Fruit fly (Drosophila melanogaster) whole organism, prepupa: ENCODE measurements around the gene CG10650.
A peak's percentile ranks its signal among the peaks of the same experiment; 100 is the strongest.

Source experiments
- Blimp-1 ChIP-seq: fragments of 200-800 bp; sonication (Bioruptor generic); optimal IDR thresholded peaks from 3 replicates; lab custom pipeline; 2017; ENCODE audit warnings: missing biosample characterization, missing genetic modification characterization, mild to moderate bottlenecking, moderate library complexity, missing genetic modification reagents
- CG10631 ChIP-seq: fragments of 200-800 bp; sonication (Bioruptor generic); optimal IDR thresholded peaks from 2 replicates; lab custom pipeline; 2016; ENCODE audit warnings: missing biosample characterization, missing genetic modification characterization
- CG10669 ChIP-seq: fragments of 200-800 bp; sonication (Bioruptor generic); optimal IDR thresholded peaks from 3 replicates; lab custom pipeline; 2018; ENCODE audit warnings: missing biosample characterization, mild to moderate bottlenecking, missing genetic modification characterization, moderate library complexity
- CG11762 ChIP-seq: fragments of 200-800 bp; sonication (Bioruptor generic); optimal IDR thresholded peaks from 3 replicates; lab custom pipeline; 2016; ENCODE audit warnings: missing biosample characterization, missing genetic modification characterization; ENCODE audit not compliant: insufficient read depth
- CG11902 ChIP-seq: fragments of 200-800 bp; sonication (Bioruptor generic); optimal IDR thresholded peaks from 3 replicates; lab custom pipeline; 2016; ENCODE audit warnings: missing biosample characterization, missing genetic modification characterization
- CG15336 ChIP-seq: fragments of 200-800 bp; sonication (Bioruptor generic); IDR thresholded peaks from 2 replicates; pipeline ENCODE4 v1.3.6; 2022; ENCODE audit warnings: missing biosample characterization, missing genetic modification characterization
- CG1621 ChIP-seq: fragments of 200-800 bp; sonication (Bioruptor generic); optimal IDR thresholded peaks from 3 replicates; lab custom pipeline; 2018; ENCODE audit warnings: missing biosample characterization, mild to moderate bottlenecking, missing genetic modification characterization
- CG16779 ChIP-seq: fragments of 200-800 bp; sonication (Bioruptor generic); optimal IDR thresholded peaks from 3 replicates; lab custom pipeline; 2017; ENCODE audit warnings: missing biosample characterization, mild to moderate bottlenecking, missing genetic modification characterization
- CG3032 ChIP-seq: fragments of 200-800 bp; optimal IDR thresholded peaks from 2 replicates; lab custom pipeline; 2019; ENCODE audit warnings: missing biosample characterization, mild to moderate bottlenecking, missing genetic modification characterization, moderate library complexity
- CG31627 ChIP-seq: fragments of 200-800 bp; sonication (Bioruptor generic); optimal IDR thresholded peaks from 3 replicates; lab custom pipeline; 2016; ENCODE audit warnings: missing biosample characterization, missing genetic modification characterization
- CG32006 ChIP-seq: fragments of 200-800 bp; sonication (Bioruptor generic); optimal IDR thresholded peaks from 3 replicates; lab custom pipeline; 2017; ENCODE audit warnings: missing biosample characterization, mild to moderate bottlenecking, missing genetic modification characterization
- CG3919 ChIP-seq: fragments of 200-800 bp; sonication (Bioruptor generic); optimal IDR thresholded peaks from 3 replicates; lab custom pipeline; 2016; ENCODE audit warnings: missing biosample characterization, missing genetic modification characterization
- CG4318 ChIP-seq: fragments of 200-800 bp; sonication (Bioruptor generic); optimal IDR thresholded peaks from 3 replicates; lab custom pipeline; 2017; ENCODE audit warnings: missing biosample characterization, mild to moderate bottlenecking, missing genetic modification characterization
- CG6163 ChIP-seq: fragments of 200-800 bp; sonication (Bioruptor generic); IDR thresholded peaks from 3 replicates; pipeline ENCODE4 v1.3.6; 2022; ENCODE audit warnings: missing biosample characterization, missing genetic modification characterization
- CG6276 ChIP-seq: fragments of 200-800 bp; sonication (Bioruptor generic); optimal IDR thresholded peaks from 2 replicates; lab custom pipeline; 2017; ENCODE audit warnings: missing biosample characterization, mild to moderate bottlenecking, missing genetic modification characterization
- CG6792 ChIP-seq: fragments of 200-800 bp; sonication (Bioruptor generic); optimal IDR thresholded peaks from 3 replicates; lab custom pipeline; 2016; ENCODE audit warnings: missing biosample characterization, missing genetic modification characterization
- CG6808 ChIP-seq: fragments of 200-800 bp; sonication (Bioruptor generic); optimal IDR thresholded peaks from 3 replicates; lab custom pipeline; 2017; ENCODE audit warnings: missing biosample characterization, missing genetic modification characterization, mild to moderate bottlenecking, moderate library complexity, missing genetic modification reagents
- CG6854 ChIP-seq: fragments of 200-800 bp; sonication (Bioruptor generic); optimal IDR thresholded peaks from 2 replicates; lab custom pipeline; 2017; ENCODE audit warnings: missing biosample characterization, mild to moderate bottlenecking, missing genetic modification characterization
- CG7368 ChIP-seq: fragments of 200-800 bp; sonication (Bioruptor generic); optimal IDR thresholded peaks from 3 replicates; lab custom pipeline; 2016; ENCODE audit warnings: missing biosample characterization, missing genetic modification characterization
- CG8119 ChIP-seq: fragments of 200-800 bp; sonication (Bioruptor generic); IDR thresholded peaks from 3 replicates; pipeline ENCODE4 v1.3.6; 2022; ENCODE audit warnings: missing biosample characterization, missing genetic modification characterization
- CG8632 ChIP-seq: fragments of 200-800 bp; sonication (Bioruptor generic); optimal IDR thresholded peaks from 3 replicates; lab custom pipeline; 2016; ENCODE audit warnings: missing biosample characterization, missing genetic modification characterization
- CG9139 ChIP-seq: fragments of 200-800 bp; sonication (Bioruptor generic); optimal IDR thresholded peaks from 3 replicates; lab custom pipeline; 2017; ENCODE audit warnings: missing biosample characterization, mild to moderate bottlenecking, missing genetic modification characterization
- Eip75B ChIP-seq: fragments of 200-800 bp; sonication (Bioruptor generic); optimal IDR thresholded peaks from 3 replicates; lab custom pipeline; 2016; ENCODE audit warnings: missing biosample characterization, missing genetic modification characterization
- Eip78C ChIP-seq: fragments of 200-800 bp; sonication (Bioruptor generic); peaks from one replicate; lab custom pipeline; 2016; ENCODE audit warnings: missing biosample characterization, missing genetic modification characterization
- Eip93F ChIP-seq: fragments of 200-800 bp; sonication (Bioruptor generic); optimal IDR thresholded peaks from 2 replicates; lab custom pipeline; 2016; ENCODE audit warnings: missing biosample characterization, mild to moderate bottlenecking, missing genetic modification characterization
- Ets21C ChIP-seq: fragments of 200-800 bp; sonication (Bioruptor generic); optimal IDR thresholded peaks from 3 replicates; lab custom pipeline; 2016; ENCODE audit warnings: missing biosample characterization, missing genetic modification characterization
- Ets96B ChIP-seq: fragments of 200-800 bp; optimal IDR thresholded peaks from 2 replicates; lab custom pipeline; 2019; ENCODE audit warnings: missing biosample characterization, mild to moderate bottlenecking, missing genetic modification characterization, moderate library complexity
- Gug ChIP-seq: fragments of 200-800 bp; sonication (Bioruptor generic); IDR thresholded peaks from 2 replicates; pipeline ENCODE4 v1.3.6; 2022; ENCODE audit warnings: missing biosample characterization, missing genetic modification characterization
- Hr38 ChIP-seq: sonication (Bioruptor generic); optimal IDR thresholded peaks from 2 replicates; lab custom pipeline; 2016; ENCODE audit warnings: missing biosample characterization, missing genetic modification characterization
- Hr39 ChIP-seq: fragments of 200-800 bp; sonication (Bioruptor generic); optimal IDR thresholded peaks from 2 replicates; lab custom pipeline; 2016; ENCODE audit warnings: missing biosample characterization, missing genetic modification characterization
- Hr4 ChIP-seq: fragments of 200-800 bp; sonication (Bioruptor generic); optimal IDR thresholded peaks from 3 replicates; lab custom pipeline; 2016; ENCODE audit warnings: missing biosample characterization, missing genetic modification characterization
- Lpt ChIP-seq: fragments of 200-800 bp; sonication (Bioruptor generic); optimal IDR thresholded peaks from 3 replicates; lab custom pipeline; 2016; ENCODE audit warnings: missing biosample characterization, missing genetic modification characterization
- Met ChIP-seq: fragments of 200-800 bp; sonication (Bioruptor generic); optimal IDR thresholded peaks from 3 replicates; lab custom pipeline; 2016; ENCODE audit warnings: missing biosample characterization, missing genetic modification characterization
- OdsH ChIP-seq: fragments of 200-800 bp; sonication (Bioruptor generic); optimal IDR thresholded peaks from 3 replicates; lab custom pipeline; 2016; ENCODE audit warnings: missing biosample characterization, missing genetic modification characterization
- Sox14 ChIP-seq: fragments of 200-800 bp; sonication (Bioruptor generic); optimal IDR thresholded peaks from 3 replicates; lab custom pipeline; 2016; ENCODE audit warnings: missing biosample characterization, missing genetic modification characterization
- achi ChIP-seq: fragments of 200-800 bp; sonication (Bioruptor generic); optimal IDR thresholded peaks from 3 replicates; lab custom pipeline; 2016; ENCODE audit warnings: missing biosample characterization, missing genetic modification characterization
- acj6 ChIP-seq: fragments of 200-800 bp; sonication (Bioruptor generic); optimal IDR thresholded peaks from 3 replicates; lab custom pipeline; 2016; ENCODE audit warnings: missing biosample characterization, missing genetic modification characterization
- cyc ChIP-seq: fragments of 200-800 bp; sonication (Bioruptor generic); optimal IDR thresholded peaks from 3 replicates; lab custom pipeline; 2016; ENCODE audit warnings: missing biosample characterization, missing genetic modification characterization
- dac ChIP-seq: fragments of 200-800 bp; sonication (Bioruptor generic); optimal IDR thresholded peaks from 2 replicates; lab custom pipeline; 2017; ENCODE audit warnings: missing biosample characterization, mild to moderate bottlenecking, missing genetic modification characterization
- dsx ChIP-seq: fragments of 200-800 bp; optimal IDR thresholded peaks from 3 replicates; lab custom pipeline; 2019; ENCODE audit warnings: missing biosample characterization, mild to moderate bottlenecking, missing genetic modification characterization, moderate library complexity; ENCODE audit not compliant: poor library complexity, severe bottlenecking
- esn ChIP-seq: fragments of 200-800 bp; sonication (Bioruptor generic); optimal IDR thresholded peaks from 2 replicates; lab custom pipeline; 2016; ENCODE audit warnings: missing biosample characterization, mild to moderate bottlenecking, missing genetic modification characterization, moderate library complexity
- fd59A ChIP-seq: fragments of 200-800 bp; sonication (Bioruptor generic); optimal IDR thresholded peaks from 2 replicates; lab custom pipeline; 2017; ENCODE audit warnings: missing biosample characterization, mild to moderate bottlenecking, missing genetic modification characterization, missing genetic modification reagents
- fd85E ChIP-seq: fragments of 200-800 bp; sonication (Bioruptor generic); optimal IDR thresholded peaks from 3 replicates; lab custom pipeline; 2016; ENCODE audit warnings: missing biosample characterization, missing genetic modification characterization
- net ChIP-seq: fragments of 200-800 bp; sonication (Bioruptor generic); optimal IDR thresholded peaks from 3 replicates; lab custom pipeline; 2016; ENCODE audit warnings: missing biosample characterization, missing genetic modification characterization
- pdm3 ChIP-seq: fragments of 200-800 bp; sonication (Bioruptor generic); optimal IDR thresholded peaks from 3 replicates; lab custom pipeline; 2016; ENCODE audit warnings: missing biosample characterization, missing genetic modification characterization
- salr ChIP-seq, 2 experiments: fragments of 200-800 bp; sonication (Bioruptor generic); optimal IDR thresholded peaks; 3 replicates each; lab custom pipeline; 2016 to 2018; ENCODE audit warnings: missing biosample characterization in 2 of 2, missing genetic modification characterization in 2 of 2, mild to moderate bottlenecking in 1 of 2
- spab ChIP-seq: fragments of 200-800 bp; sonication (Bioruptor generic); optimal IDR thresholded peaks from 2 replicates; lab custom pipeline; 2017; ENCODE audit warnings: missing biosample characterization, mild to moderate bottlenecking, missing genetic modification characterization, missing genetic modification reagents
- ss ChIP-seq, 2 experiments: fragments of 200-800 bp; sonication (Bioruptor generic); optimal IDR thresholded peaks; 2 replicates in 1 of 2; 3 replicates in 1 of 2; lab custom pipeline; 2017 to 2018; ENCODE audit warnings: mild to moderate bottlenecking in 2 of 2, missing biosample characterization in 2 of 2, missing genetic modification characterization in 2 of 2, moderate library complexity in 1 of 2
- svp ChIP-seq: fragments of 200-800 bp; sonication (Bioruptor generic); peaks from one replicate; lab custom pipeline; 2016; ENCODE audit warnings: missing biosample characterization, missing genetic modification characterization
- topi ChIP-seq: fragments of 200-800 bp; sonication (Bioruptor generic); optimal IDR thresholded peaks from 3 replicates; lab custom pipeline; 2016; ENCODE audit warnings: missing biosample characterization, missing genetic modification characterization

CG10650 gene

DNA sequence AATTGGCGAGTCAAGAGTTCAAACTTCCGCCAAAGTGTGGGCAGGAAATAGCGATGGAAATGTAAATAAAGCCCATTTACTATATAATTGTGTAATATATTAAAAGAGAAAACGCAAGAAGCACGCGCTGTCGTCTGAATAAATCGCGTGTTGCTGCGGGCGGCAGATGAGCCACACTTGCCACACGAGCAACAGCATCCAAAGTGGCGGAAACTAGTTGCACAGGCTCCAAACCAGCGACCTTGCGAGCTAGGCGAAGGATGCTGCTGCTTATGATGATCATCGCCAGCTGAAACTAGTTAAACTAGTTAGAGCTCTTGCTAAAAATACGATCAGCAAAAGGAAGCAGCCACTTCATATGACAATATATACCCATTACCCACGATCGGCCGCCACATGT is 16.3 kb downstream of the CG10650 start:
- TF ChIP-seq CG3919 (GFP tag; lab: Kevin White, UChicago) (no peak), CG10669 (GFP tag; lab: Kevin White, UChicago) (no peak), ss (GFP tag; optimal IDR thresholded peaks at IDR 0.05; lab: Kevin White, UChicago) (peak in 1 of 2 experiments; percentile 81)

DNA sequence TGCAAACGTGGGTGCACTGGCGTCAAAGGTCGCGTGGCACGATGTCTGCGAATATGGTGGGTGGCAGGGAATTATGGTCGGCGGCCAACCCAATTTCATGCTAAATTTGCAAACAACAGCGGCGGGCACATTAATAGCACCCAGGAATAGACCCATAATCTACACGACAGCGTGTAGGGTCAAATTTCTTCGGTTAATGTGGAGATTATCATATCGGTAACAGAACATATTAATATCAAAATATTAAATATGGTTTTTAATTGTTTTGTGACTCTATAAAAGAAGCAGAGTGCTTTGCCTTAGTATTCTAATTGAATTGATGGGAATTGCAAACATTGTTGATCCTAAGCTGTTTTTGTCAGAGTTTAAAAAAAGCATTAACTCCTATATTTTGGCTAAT is 16.8 kb downstream of the CG10650 start:
- TF ChIP-seq Met (GFP tag; lab: Kevin White, UChicago) (no peak), Hr38 (GFP tag; lab: Kevin White, UChicago) (no peak), CG1621 (tag; lab: Kevin White, UChicago) (no peak), salr (GFP tag; optimal IDR thresholded peaks at IDR 0.05; lab: Kevin White, UChicago) (no peak), CG6276 (GFP tag; lab: Kevin White, UChicago) (no peak), spab (GFP tag; lab: Kevin White, UChicago) (no peak), CG6163 (GFP tag; lab: Robert Waterston, UW) (no peak), Ets96B (tag; lab: Kevin White, UChicago) (no peak), CG32006 (GFP tag; lab: Kevin White, UChicago) (peak; percentile 11), dsx (GFP tag; lab: Kevin White, UChicago) (no peak), OdsH (no peak), CG6854 (GFP tag; lab: Kevin White, UChicago) (no peak), fd59A (no peak), CG31627 (no peak), CG9139 (GFP tag; lab: Kevin White, UChicago) (no peak), Ets21C (GFP tag; lab: Kevin White, UChicago) (no peak), CG8632 (GFP tag; lab: Kevin White, UChicago) (no peak), CG6808 (GFP tag; lab: Kevin White, UChicago) (no peak), CG4318 (GFP tag; lab: Kevin White, UChicago) (no peak), Lpt (GFP tag; lab: Kevin White, UChicago) (no peak), Sox14 (GFP tag; lab: Kevin White, UChicago) (no peak), CG8119 (peak; percentile 36; the same call in 1 of the 3 replicates), pdm3 (GFP tag; lab: Kevin White, UChicago) (no peak), achi (GFP tag; lab: Kevin White, UChicago) (no peak), CG11902 (no peak), CG7368 (no peak), acj6 (GFP tag; lab: Kevin White, UChicago) (no peak), CG3032 (tag; lab: Kevin White, UChicago) (no peak), cyc (GFP tag; lab: Kevin White, UChicago) (no peak), Hr4 (peak; percentile 23), dac (GFP tag; lab: Kevin White, UChicago) (no peak), topi (GFP tag; lab: Kevin White, UChicago) (no peak), CG15336 (GFP tag; lab: Robert Waterston, UW) (peak; percentile 30; the same call in 1 of the 2 replicates), net (GFP tag; lab: Kevin White, UChicago) (no peak), Eip93F (no peak), CG10631 (GFP tag; lab: Kevin White, UChicago) (peak; percentile 1), CG3919 (GFP tag; lab: Kevin White, UChicago) (no peak), fd85E (GFP tag; lab: Kevin White, UChicago) (no peak), Gug (no peak), CG11762 (no peak), Blimp-1 (GFP tag; lab: Kevin White, UChicago) (no peak), CG6792 (GFP tag; lab: Kevin White, UChicago) (no peak), CG16779 (tag; lab: Kevin White, UChicago) (no peak), svp (GFP tag; lab: Kevin White, UChicago) (peak; percentile 56), esn (no peak), Hr39 (GFP tag; lab: Kevin White, UChicago) (no peak), Eip78C (GFP tag; lab: Kevin White, UChicago) (peak; percentile 71), Eip75B (GFP tag; lab: Kevin White, UChicago) (no peak)
